Fruit fly (Drosophila melanogaster) whole organism, prepupa: Measurements from ENCODE around the gene CG10802.

Experiments used
- Blimp-1 ChIP-seq: fragments of 200-800 bp; sonication (Bioruptor generic); optimal IDR thresholded peaks from 3 replicates; lab custom pipeline; 2017; ENCODE audit warnings: missing biosample characterization, missing genetic modification characterization, mild to moderate bottlenecking, moderate library complexity, missing genetic modification reagents
- CG10631 ChIP-seq: fragments of 200-800 bp; sonication (Bioruptor generic); optimal IDR thresholded peaks from 2 replicates; lab custom pipeline; 2016; ENCODE audit warnings: missing biosample characterization, missing genetic modification characterization
- CG10669 ChIP-seq: fragments of 200-800 bp; sonication (Bioruptor generic); optimal IDR thresholded peaks from 3 replicates; lab custom pipeline; 2018; ENCODE audit warnings: missing biosample characterization, mild to moderate bottlenecking, missing genetic modification characterization, moderate library complexity
- CG16779 ChIP-seq: fragments of 200-800 bp; sonication (Bioruptor generic); optimal IDR thresholded peaks from 3 replicates; lab custom pipeline; 2017; ENCODE audit warnings: missing biosample characterization, mild to moderate bottlenecking, missing genetic modification characterization
- CG32006 ChIP-seq: fragments of 200-800 bp; sonication (Bioruptor generic); optimal IDR thresholded peaks from 3 replicates; lab custom pipeline; 2017; ENCODE audit warnings: missing biosample characterization, mild to moderate bottlenecking, missing genetic modification characterization
- CG8119 ChIP-seq: fragments of 200-800 bp; sonication (Bioruptor generic); IDR thresholded peaks from 3 replicates; pipeline ENCODE4 v1.3.6; 2022; ENCODE audit warnings: missing biosample characterization, missing genetic modification characterization
- CG8632 ChIP-seq: fragments of 200-800 bp; sonication (Bioruptor generic); optimal IDR thresholded peaks from 3 replicates; lab custom pipeline; 2016; ENCODE audit warnings: missing biosample characterization, missing genetic modification characterization
- Ets96B ChIP-seq: fragments of 200-800 bp; optimal IDR thresholded peaks from 2 replicates; lab custom pipeline; 2019; ENCODE audit warnings: missing biosample characterization, mild to moderate bottlenecking, missing genetic modification characterization, moderate library complexity
- Smox ChIP-seq: fragments of 200-800 bp; sonication (Bioruptor generic); optimal IDR thresholded peaks from 3 replicates; lab custom pipeline; 2016; ENCODE audit warnings: missing biosample characterization, missing genetic modification characterization
- dac ChIP-seq: fragments of 200-800 bp; sonication (Bioruptor generic); optimal IDR thresholded peaks from 2 replicates; lab custom pipeline; 2017; ENCODE audit warnings: missing biosample characterization, mild to moderate bottlenecking, missing genetic modification characterization
- net ChIP-seq: fragments of 200-800 bp; sonication (Bioruptor generic); optimal IDR thresholded peaks from 3 replicates; lab custom pipeline; 2016; ENCODE audit warnings: missing biosample characterization, missing genetic modification characterization
- salr ChIP-seq, 2 experiments: fragments of 200-800 bp; sonication (Bioruptor generic); optimal IDR thresholded peaks; 3 replicates each; lab custom pipeline; 2016 to 2018; ENCODE audit warnings: missing biosample characterization in 2 of 2, missing genetic modification characterization in 2 of 2, mild to moderate bottlenecking in 1 of 2

DNA sequence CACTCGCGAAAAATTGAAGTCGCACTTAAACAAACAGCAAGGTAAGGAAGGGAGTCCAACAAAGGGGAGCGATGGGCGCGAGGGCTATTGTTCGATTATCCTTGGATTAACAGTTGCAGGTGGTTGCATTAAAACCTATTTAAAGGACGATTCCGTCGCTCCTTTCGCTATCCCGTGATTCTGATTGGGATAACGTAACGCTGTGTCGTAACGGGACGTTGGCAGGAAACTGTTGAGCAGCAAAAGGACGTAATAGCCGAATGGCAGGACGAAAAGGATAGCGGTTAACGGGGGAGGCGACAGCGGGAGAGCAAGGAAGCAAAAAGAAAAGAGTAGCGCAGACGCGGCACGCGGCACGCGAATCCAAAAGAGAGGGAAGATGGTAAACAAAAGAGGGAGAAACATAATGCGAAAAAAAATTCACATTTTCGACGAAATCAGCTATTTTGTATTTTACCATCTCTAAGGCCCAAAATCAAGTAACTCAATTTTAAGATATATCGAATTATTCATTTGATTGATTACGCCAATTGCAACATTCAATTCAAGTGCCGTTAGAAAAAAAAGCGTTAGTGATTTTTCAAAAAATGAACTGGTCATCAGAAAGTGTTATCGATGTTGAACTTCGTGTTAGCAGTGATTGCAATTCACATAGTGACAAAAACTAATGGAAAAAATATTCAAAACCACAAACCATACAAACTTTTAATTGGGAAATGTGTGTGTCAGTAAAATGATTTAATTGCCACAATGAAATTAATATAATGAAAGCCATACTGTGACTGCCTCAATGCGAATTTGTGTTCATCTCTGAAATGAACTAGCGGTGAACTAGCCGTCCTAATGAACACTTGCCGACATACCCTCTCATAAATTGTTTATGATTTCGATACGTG, at the start of gene CG10802, which contains the start of gene CG10804:
- peak; percentile 76 for TF ChIP-seq CG10631 (GFP tag; lab: Kevin White, UChicago)
- no peak for TF ChIP-seq CG32006 (GFP tag; lab: Kevin White, UChicago)
- peak; percentile 60 for TF ChIP-seq Smox (GFP tag; lab: Kevin White, UChicago)
- TF ChIP-seq CG16779 (tag; lab: Kevin White, UChicago), result no peak
- peak; percentile 50 for TF ChIP-seq Ets96B
- peak; percentile 19 for TF ChIP-seq dac (GFP tag; lab: Kevin White, UChicago)
- no peak for TF ChIP-seq CG10669 (GFP tag; lab: Kevin White, UChicago)
- no peak for TF ChIP-seq net (GFP tag; lab: Kevin White, UChicago)
- no peak for TF ChIP-seq Blimp-1 (GFP tag; lab: Kevin White, UChicago)
- peak in 1 of 2 experiments; percentile 65 for TF ChIP-seq salr (GFP tag; optimal IDR thresholded peaks at IDR 0.05; lab: Kevin White, UChicago)
- peak; percentile 20 for TF ChIP-seq CG8632 (GFP tag; lab: Kevin White, UChicago)
- TF ChIP-seq CG8119 (GFP tag; lab: Robert Waterston, UW), result 0 out of 3 replicates have a peak, but pooled peaks have one; percentile 33
